Fruit fly (Drosophila melanogaster) S2 (cell line): ENCODE measurements around the gene CG8010.

Experiments
- CG8478 ChIP-seq: fragments of >200 bp; optimal IDR thresholded peaks from 2 replicates; lab custom pipeline; 2018
- CTCF ChIP-seq, 2 experiments: fragments of >200 bp; optimal IDR thresholded peaks; 2 replicates each; lab custom pipeline; 2018

dm6 chrX:19262553-19262952, 6.1 kb downstream of the CG8010 start:
- TF ChIP-seq CG8478 (lab: Kevin White, UChicago): no peak
- no peak for TF ChIP-seq CTCF (optimal IDR thresholded peaks at IDR 0.05; lab: Kevin White, UChicago)
